Worm (Caenorhabditis elegans) whole organism, L2 larva: ENCODE measurements around the gene npp-21.

Experiments
- C34F6.9 ChIP-seq: fragments of 150-350 bp; optimal IDR thresholded peaks from 2 replicates; lab custom pipeline; 2014; ENCODE audit warnings: missing biosample characterization, missing genetic modification characterization
- F13H6.1 ChIP-seq: sonication (generic microtip); optimal IDR thresholded peaks from 2 replicates; lab custom pipeline; 2016; ENCODE audit warnings: missing genetic modification characterization, missing compliant biosample characterization
- R02D3.7 ChIP-seq: fragments of 150-350 bp; optimal IDR thresholded peaks from 2 replicates; lab custom pipeline; 2014; ENCODE audit warnings: missing biosample characterization, missing genetic modification characterization
- Y55F3AM.14 ChIP-seq: fragments of 200-800 bp; sonication (Bioruptor generic); optimal IDR thresholded peaks from 2 replicates; lab custom pipeline; 2018; ENCODE audit warnings: mild to moderate bottlenecking, missing genetic modification characterization, missing compliant biosample characterization
- ZK546.5 ChIP-seq: sonication (generic microtip); optimal IDR thresholded peaks from 2 replicates; lab custom pipeline; 2017; ENCODE audit warnings: missing biosample characterization, missing genetic modification characterization
- alr-1 ChIP-seq: fragments of 150-350 bp; optimal IDR thresholded peaks from 2 replicates; lab custom pipeline; 2014; ENCODE audit warnings: missing biosample characterization, missing genetic modification characterization
- aly-2 ChIP-seq: fragments of 150-350 bp; optimal IDR thresholded peaks from 2 replicates; lab custom pipeline; 2014; ENCODE audit warnings: missing biosample characterization, missing genetic modification characterization
- ama-1 ChIP-seq: fragments of 150-350 bp; optimal IDR thresholded peaks from 2 replicates; lab custom pipeline; 2018; ENCODE audit warnings: inconsistent platforms
- blmp-1 ChIP-seq: sonication (generic microtip); optimal IDR thresholded peaks from 2 replicates; lab custom pipeline; 2017; ENCODE audit warnings: missing genetic modification characterization, mild to moderate bottlenecking, missing compliant biosample characterization, antibody characterized with exemption, moderate library complexity; ENCODE audit not compliant: insufficient read depth
- ceh-16 ChIP-seq: fragments of 150-350 bp; optimal IDR thresholded peaks from 2 replicates; lab custom pipeline; 2014; ENCODE audit warnings: missing biosample characterization, missing genetic modification characterization
- ceh-82 ChIP-seq: fragments of 150-350 bp; optimal IDR thresholded peaks from 2 replicates; lab custom pipeline; 2014; ENCODE audit warnings: missing biosample characterization, missing genetic modification characterization
- crh-2 ChIP-seq: sonication (generic microtip); optimal IDR thresholded peaks from 2 replicates; lab custom pipeline; 2017; ENCODE audit warnings: missing biosample characterization, missing genetic modification characterization
- dmd-4 ChIP-seq: sonication (generic microtip); optimal IDR thresholded peaks from 2 replicates; lab custom pipeline; 2017; ENCODE audit warnings: missing biosample characterization, missing genetic modification characterization
- egl-27 ChIP-seq: sonication (generic microtip); optimal IDR thresholded peaks from 3 replicates; lab custom pipeline; 2017; ENCODE audit warnings: missing biosample characterization, missing genetic modification reagents, missing genetic modification characterization
- fos-1 ChIP-seq: fragments of 150-350 bp; optimal IDR thresholded peaks from 2 replicates; lab custom pipeline; 2014; ENCODE audit warnings: missing biosample characterization, missing genetic modification characterization
- gmeb-1 ChIP-seq: fragments of 150-350 bp; optimal IDR thresholded peaks from 2 replicates; lab custom pipeline; 2014; ENCODE audit warnings: missing biosample characterization, missing genetic modification characterization
- lin-11 ChIP-seq: fragments of 150-350 bp; sonication (generic microtip); optimal IDR thresholded peaks from 2 replicates; lab custom pipeline; 2014; ENCODE audit warnings: missing biosample characterization, missing genetic modification characterization, inconsistent platforms, mixed read lengths
- lin-13 ChIP-seq: fragments of 150-350 bp; optimal IDR thresholded peaks from 2 replicates; lab custom pipeline; 2014; ENCODE audit warnings: missing biosample characterization, missing genetic modification reagents, missing genetic modification characterization
- lin-39 ChIP-seq: fragments of 150-350 bp; optimal IDR thresholded peaks from 2 replicates; lab custom pipeline; 2014; ENCODE audit warnings: missing biosample characterization, missing genetic modification reagents, missing genetic modification characterization
- lsy-2 ChIP-seq, 2 experiments: fragments of 150-350 bp in 1 of 2; sonication (generic microtip) in 1 of 2; optimal IDR thresholded peaks; 2 replicates each; lab custom pipeline; 2014 to 2017; ENCODE audit warnings: missing biosample characterization in 2 of 2, missing genetic modification characterization in 2 of 2
- mbf-1 ChIP-seq: sonication (generic microtip); optimal IDR thresholded peaks from 2 replicates; lab custom pipeline; 2017; ENCODE audit warnings: missing biosample characterization, missing genetic modification characterization
- mdl-1 ChIP-seq, 2 experiments: fragments of 150-350 bp in 1 of 2; sonication (generic microtip) in 1 of 2; optimal IDR thresholded peaks; 2 replicates each; lab custom pipeline; 2017; ENCODE audit warnings: missing biosample characterization in 2 of 2, missing genetic modification characterization in 2 of 2
- nhr-10 ChIP-seq: sonication (generic microtip); optimal IDR thresholded peaks from 2 replicates; lab custom pipeline; 2017; ENCODE audit warnings: missing biosample characterization, missing genetic modification characterization
- nhr-11 ChIP-seq: fragments of 150-350 bp; optimal IDR thresholded peaks from 2 replicates; lab custom pipeline; 2014; ENCODE audit warnings: missing biosample characterization, missing genetic modification characterization
- nhr-12 ChIP-seq: fragments of 150-350 bp; optimal IDR thresholded peaks from 2 replicates; lab custom pipeline; 2014; ENCODE audit warnings: missing biosample characterization, missing genetic modification characterization
- nhr-21 ChIP-seq: fragments of 150-350 bp; optimal IDR thresholded peaks from 2 replicates; lab custom pipeline; 2014; ENCODE audit warnings: missing biosample characterization, missing genetic modification characterization
- nhr-23 ChIP-seq: fragments of 150-350 bp; optimal IDR thresholded peaks from 2 replicates; lab custom pipeline; 2014; ENCODE audit warnings: missing biosample characterization, missing genetic modification reagents, missing genetic modification characterization
- nhr-237 ChIP-seq: fragments of 150-350 bp; optimal IDR thresholded peaks from 2 replicates; lab custom pipeline; 2014; ENCODE audit warnings: missing biosample characterization, missing genetic modification characterization
- nhr-25 ChIP-seq: fragments of 150-350 bp; sonication (generic microtip); optimal IDR thresholded peaks from 3 replicates; lab custom pipeline; 2014; ENCODE audit warnings: missing biosample characterization, missing genetic modification characterization
- nhr-6 ChIP-seq: fragments of 150-350 bp; optimal IDR thresholded peaks from 2 replicates; lab custom pipeline; 2014; ENCODE audit warnings: missing biosample characterization, missing genetic modification characterization
- peb-1 ChIP-seq: fragments of 150-350 bp; optimal IDR thresholded peaks from 2 replicates; lab custom pipeline; 2014; ENCODE audit warnings: missing biosample characterization, missing genetic modification characterization
- skn-1 ChIP-seq: sonication (generic microtip); optimal IDR thresholded peaks from 2 replicates; lab custom pipeline; 2017; ENCODE audit warnings: missing biosample characterization, missing genetic modification characterization
- sma-3 ChIP-seq: sonication (generic microtip); optimal IDR thresholded peaks from 2 replicates; lab custom pipeline; 2016; ENCODE audit warnings: missing genetic modification reagents, missing genetic modification characterization, missing compliant biosample characterization
- sma-9 ChIP-seq, 2 experiments: fragments of 150-350 bp in 1 of 2; sonication (generic microtip) in 1 of 2; optimal IDR thresholded peaks; 2 replicates each; lab custom pipeline; 2014 to 2016; ENCODE audit warnings: missing genetic modification characterization in 2 of 2, mild to moderate bottlenecking in 1 of 2, missing biosample characterization in 1 of 2, missing compliant biosample characterization in 1 of 2, missing genetic modification reagents in 1 of 2, moderate library complexity in 1 of 2
- snpc-4 ChIP-seq: fragments of 150-350 bp; optimal IDR thresholded peaks from 2 replicates; lab custom pipeline; 2014; ENCODE audit warnings: missing biosample characterization, missing genetic modification characterization
- unc-39 ChIP-seq: fragments of 150-350 bp; optimal IDR thresholded peaks from 2 replicates; lab custom pipeline; 2014; ENCODE audit warnings: missing biosample characterization, missing genetic modification characterization
- unc-55 ChIP-seq: fragments of 150-350 bp; sonication (generic microtip); optimal IDR thresholded peaks from 3 replicates; lab custom pipeline; 2014; ENCODE audit warnings: missing biosample characterization, missing genetic modification reagents, missing genetic modification characterization
- unc-62 ChIP-seq: fragments of 150-350 bp; optimal IDR thresholded peaks from 2 replicates; lab custom pipeline; 2014; ENCODE audit warnings: missing biosample characterization, missing genetic modification reagents, missing genetic modification characterization
- zag-1 ChIP-seq: fragments of 150-350 bp; optimal IDR thresholded peaks from 2 replicates; lab custom pipeline; 2014; ENCODE audit warnings: missing biosample characterization, missing genetic modification characterization
- ztf-1 ChIP-seq: fragments of 200-800 bp; sonication (Bioruptor generic); conservative IDR thresholded peaks from 2 replicates; pipeline ENCODE4 v1.3.6; 2022; ENCODE audit warnings: missing genetic modification characterization, missing compliant biosample characterization
- ztf-11 ChIP-seq: sonication (generic microtip); optimal IDR thresholded peaks from 2 replicates; lab custom pipeline; 2017; ENCODE audit warnings: missing biosample characterization, missing genetic modification characterization
- ztf-4 ChIP-seq: fragments of 150-350 bp; optimal IDR thresholded peaks from 2 replicates; lab custom pipeline; 2014; ENCODE audit warnings: missing biosample characterization, missing genetic modification characterization

Gene npp-21

DNA sequence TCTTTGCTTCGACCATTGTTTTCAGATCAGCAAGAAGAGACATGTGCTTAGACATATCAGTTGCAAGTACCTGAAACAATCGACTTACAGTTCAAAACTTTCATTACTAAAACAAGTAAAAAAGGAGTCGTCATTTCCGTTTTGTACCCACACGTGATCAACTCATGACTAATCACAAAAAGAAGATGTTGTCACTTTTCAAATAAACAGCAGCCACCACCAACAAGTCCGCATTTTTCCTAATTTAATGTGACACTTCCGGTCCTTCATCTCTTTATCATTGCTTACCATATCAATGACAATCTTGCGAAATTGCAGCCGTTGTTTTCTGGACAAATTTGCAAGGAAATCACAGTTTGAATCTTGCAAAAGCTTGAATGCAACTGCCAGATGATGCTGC lies 29.2 kb downstream of the npp-21 start:
- TF ChIP-seq sma-3, result peak; percentile 79
- TF ChIP-seq ztf-1 (GFP tag; lab: Robert Waterston, UW), result no peak
- TF ChIP-seq ztf-4 (tag; lab: Kevin White, UChicago), result no peak
- TF ChIP-seq mdl-1 (tag; optimal IDR thresholded peaks at IDR 0.05; lab: Kevin White, UChicago), result no peak
- no peak for TF ChIP-seq aly-2 (tag; lab: Kevin White, UChicago)
- peak; percentile 8 for TF ChIP-seq sma-9 (GFP tag; optimal IDR thresholded peaks at IDR 0.05; lab: Kevin White, UChicago)
- TF ChIP-seq sma-9 (tag; optimal IDR thresholded peaks at IDR 0.05; lab: Kevin White, UChicago), result no peak
- peak; percentile 40 for TF ChIP-seq nhr-21
- TF ChIP-seq nhr-10 (tag; lab: Kevin White, UChicago), result no peak
- peak; percentile 31 for TF ChIP-seq blmp-1 (tag; lab: Kevin White, UChicago)
- no peak for TF ChIP-seq mbf-1 (tag; lab: Kevin White, UChicago)
- TF ChIP-seq R02D3.7, result no peak
- TF ChIP-seq nhr-25 (tag; lab: Kevin White, UChicago), result peak; percentile 65

DNA sequence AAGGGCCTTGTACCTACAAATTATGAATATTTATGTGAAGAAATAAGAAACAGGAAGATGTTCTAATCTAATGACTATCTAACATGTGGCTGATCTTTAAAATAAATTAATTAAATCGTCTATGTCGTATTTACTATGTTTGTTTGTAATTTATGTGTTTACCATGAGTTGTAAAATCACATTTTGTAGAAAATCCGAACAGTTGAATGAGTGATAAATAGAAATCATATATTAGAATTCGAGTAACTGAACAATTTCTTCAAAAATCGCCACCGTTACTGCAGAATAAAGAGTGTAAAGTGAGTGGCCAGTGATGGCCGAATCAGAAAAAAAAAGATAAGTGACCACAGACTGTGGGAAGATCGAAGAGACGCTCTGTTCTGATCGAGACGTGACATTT lies 30.6 kb downstream of the npp-21 start:
- TF ChIP-seq dmd-4 (tag; lab: Kevin White, UChicago) (no peak), nhr-12 (tag; lab: Kevin White, UChicago) (no peak), zag-1 (no peak), nhr-237 (tag; lab: Kevin White, UChicago) (no peak), nhr-23 (tag; lab: Kevin White, UChicago) (no peak), egl-27 (tag; lab: Kevin White, UChicago) (no peak), F13H6.1 (tag; lab: Kevin White, UChicago) (no peak), ztf-4 (tag; lab: Kevin White, UChicago) (no peak), unc-62 (GFP tag; lab: Kevin White, UChicago) (no peak), lin-13 (GFP tag; lab: Kevin White, UChicago) (no peak), blmp-1 (tag; lab: Kevin White, UChicago) (no peak), alr-1 (tag; lab: Kevin White, UChicago) (no peak), R02D3.7 (no peak), ceh-16 (tag; lab: Kevin White, UChicago) (no peak), nhr-25 (tag; lab: Kevin White, UChicago) (no peak)
- TF ChIP-seq, all 48 proteins: peak for 0

DNA sequence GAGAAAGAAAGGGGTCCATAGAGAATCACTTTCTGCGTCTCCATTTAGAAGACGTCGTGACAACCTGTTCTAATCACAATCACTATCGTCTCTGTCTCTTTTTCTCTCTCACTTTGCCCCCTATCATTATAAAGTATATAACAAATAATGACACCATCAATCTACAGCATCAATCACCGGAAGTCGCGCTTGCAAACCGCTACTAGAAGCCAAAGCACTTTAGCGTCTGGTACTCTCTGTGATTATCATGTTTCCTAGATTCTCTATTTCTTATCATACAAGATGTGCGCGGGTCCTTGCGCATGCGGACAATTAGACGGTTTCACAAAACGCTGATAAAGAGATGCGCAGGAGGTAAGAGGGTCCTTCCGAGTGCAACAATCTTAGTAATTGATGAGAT lies 31.7 kb downstream of the npp-21 start:
- TF ChIP-seq nhr-6 (tag; lab: Kevin White, UChicago) (no peak), mdl-1 (tag; optimal IDR thresholded peaks at IDR 0.05; lab: Kevin White, UChicago) (peak; percentile 3 to 11), nhr-12 (tag; lab: Kevin White, UChicago) (no peak), fos-1 (tag; lab: Kevin White, UChicago) (peak; percentile 45), C34F6.9 (no peak), blmp-1 (tag; lab: Kevin White, UChicago) (peak; percentile 77), unc-39 (no peak), aly-2 (tag; lab: Kevin White, UChicago) (no peak), nhr-21 (peak; percentile 87), ceh-16 (tag; lab: Kevin White, UChicago) (no peak), mbf-1 (tag; lab: Kevin White, UChicago) (no peak), unc-55 (GFP tag; lab: Kevin White, UChicago) (no peak), R02D3.7 (no peak), sma-3 (peak; percentile 69), unc-62 (GFP tag; lab: Kevin White, UChicago) (no peak), sma-9 (GFP tag; optimal IDR thresholded peaks at IDR 0.05; lab: Kevin White, UChicago) (peak; percentile 91), sma-9 (tag; optimal IDR thresholded peaks at IDR 0.05; lab: Kevin White, UChicago) (no peak), F13H6.1 (tag; lab: Kevin White, UChicago) (peak; percentile 1), zag-1 (no peak), alr-1 (tag; lab: Kevin White, UChicago) (no peak), ztf-1 (GFP tag; lab: Robert Waterston, UW) (no peak), Y55F3AM.14 (no peak), nhr-11 (no peak), ama-1 (lab: Kevin White, UChicago) (no peak), lin-11 (tag; lab: Kevin White, UChicago) (no peak), peb-1 (tag; lab: Kevin White, UChicago) (no peak), ztf-4 (tag; lab: Kevin White, UChicago) (no peak), lsy-2 (tag; optimal IDR thresholded peaks at IDR 0.05; lab: Kevin White, UChicago) (peak in 1 of 2 experiments; percentile 26), crh-2 (tag; lab: Kevin White, UChicago) (peak; percentile 10), gmeb-1 (tag; lab: Kevin White, UChicago) (peak; percentile 35), nhr-10 (tag; lab: Kevin White, UChicago) (no peak), ZK546.5 (tag; lab: Kevin White, UChicago) (no peak), ceh-82 (tag; lab: Kevin White, UChicago) (no peak), dmd-4 (tag; lab: Kevin White, UChicago) (no peak), lin-39 (tag; lab: Kevin White, UChicago) (no peak), snpc-4 (tag; lab: Kevin White, UChicago) (no peak), egl-27 (tag; lab: Kevin White, UChicago) (peak; percentile 62), nhr-25 (tag; lab: Kevin White, UChicago) (peak; percentile 78), ztf-11 (no peak), skn-1 (tag; lab: Kevin White, UChicago) (no peak), nhr-237 (tag; lab: Kevin White, UChicago) (no peak)
